Worm (Caenorhabditis elegans) whole organism, L4 larva: ENCODE results near the gene C09E10.3.

Source experiments
- D1046.2 ChIP-seq: fragments of 200-800 bp; sonication (Bioruptor generic); IDR thresholded peaks from 2 replicates; pipeline ENCODE4 v1.3.6; 2022; ENCODE audit warnings: missing genetic modification characterization, missing compliant biosample characterization
- F44E2.7 ChIP-seq: fragments of 200-800 bp; sonication (Bioruptor generic); IDR thresholded peaks from 2 replicates; pipeline ENCODE4 v2.1.2; 2022; ENCODE audit warnings: missing genetic modification characterization, missing compliant biosample characterization
- T20F7.1 ChIP-seq: fragments of 200-800 bp; sonication (Bioruptor generic); optimal IDR thresholded peaks from 2 replicates; lab custom pipeline; 2018; ENCODE audit warnings: mild to moderate bottlenecking, missing genetic modification characterization, missing compliant biosample characterization
- Y5F2A.4 ChIP-seq: fragments of 200-800 bp; sonication (Bioruptor generic); optimal IDR thresholded peaks from 2 replicates; lab custom pipeline; 2018; ENCODE audit warnings: mild to moderate bottlenecking, missing genetic modification characterization, missing compliant biosample characterization
- aha-1 ChIP-seq: fragments of 150-350 bp; peaks from one replicate; lab custom pipeline; 2014; ENCODE audit warnings: missing biosample characterization, missing genetic modification characterization
- arid-1 ChIP-seq: fragments of 200-800 bp; sonication (Bioruptor generic); conservative IDR thresholded peaks from 2 replicates; pipeline ENCODE4 v1.3.6; 2022; ENCODE audit warnings: missing genetic modification reagents, missing genetic modification characterization, missing compliant biosample characterization
- ceh-20 ChIP-seq: fragments of 200-800 bp; sonication (Bioruptor generic); IDR thresholded peaks from 2 replicates; pipeline ENCODE4 v1.3.6; 2022; ENCODE audit warnings: missing genetic modification reagents, missing genetic modification characterization, missing compliant biosample characterization
- ceh-44 ChIP-seq: fragments of 200-800 bp; sonication (Bioruptor generic); IDR thresholded peaks from 2 replicates; pipeline ENCODE4 v1.3.6; 2022; ENCODE audit warnings: missing genetic modification reagents, missing genetic modification characterization, missing compliant biosample characterization
- ceh-62 ChIP-seq: sonication (generic microtip); optimal IDR thresholded peaks from 2 replicates; lab custom pipeline; 2017; ENCODE audit warnings: missing biosample characterization, missing genetic modification characterization
- cey-2 ChIP-seq: sonication (generic microtip); optimal IDR thresholded peaks from 3 replicates; lab custom pipeline; 2017; ENCODE audit warnings: missing genetic modification characterization, mild to moderate bottlenecking, missing compliant biosample characterization, antibody characterized with exemption, borderline replicate concordance; ENCODE audit not compliant: insufficient read depth
- daf-16 ChIP-seq, 3 experiments: sonication (generic microtip); optimal IDR thresholded peaks; 2 replicates each; lab custom pipeline; 2016 to 2017; ENCODE audit warnings: missing genetic modification characterization in 3 of 3, missing genetic modification reagents in 3 of 3, mild to moderate bottlenecking in 2 of 3, missing compliant biosample characterization in 2 of 3, missing biosample characterization in 1 of 3, moderate library complexity in 1 of 3
- daf-19 ChIP-seq: fragments of 200-800 bp; sonication (Bioruptor generic); conservative IDR thresholded peaks from 2 replicates; pipeline ENCODE4 v1.3.6; 2022; ENCODE audit warnings: missing genetic modification characterization, missing compliant biosample characterization
- dmd-6 ChIP-seq: fragments of 200-800 bp; sonication (Bioruptor generic); IDR thresholded peaks from 2 replicates; pipeline ENCODE4 v1.3.6; 2022; ENCODE audit warnings: missing genetic modification reagents, missing genetic modification characterization, missing compliant biosample characterization
- dmd-8 ChIP-seq: fragments of 200-800 bp; sonication (Bioruptor generic); IDR thresholded peaks from 2 replicates; pipeline ENCODE4 v1.3.6; 2022; ENCODE audit warnings: missing genetic modification characterization, missing compliant biosample characterization
- gei-8 ChIP-seq: fragments of 200-800 bp; sonication (Bioruptor generic); optimal IDR thresholded peaks from 2 replicates; lab custom pipeline; 2018; ENCODE audit warnings: mild to moderate bottlenecking, missing genetic modification characterization, missing compliant biosample characterization
- hlh-11 ChIP-seq: fragments of 200-800 bp; sonication (Bioruptor generic); optimal IDR thresholded peaks from 2 replicates; lab custom pipeline; 2018; ENCODE audit warnings: mild to moderate bottlenecking, missing genetic modification characterization, missing compliant biosample characterization
- hlh-30 ChIP-seq: sonication (generic microtip); optimal IDR thresholded peaks from 2 replicates; lab custom pipeline; 2017; ENCODE audit warnings: antibody characterized with exemption, mild to moderate bottlenecking, missing genetic modification characterization, missing compliant biosample characterization; ENCODE audit not compliant: insufficient read depth
- lin-1 ChIP-seq: fragments of 200-800 bp; sonication (Bioruptor generic); IDR thresholded peaks from 2 replicates; pipeline ENCODE4 v1.3.6; 2022; ENCODE audit warnings: missing genetic modification reagents, missing genetic modification characterization, missing compliant biosample characterization
- lin-15B ChIP-seq: fragments of 150-350 bp; sonication (generic microtip); optimal IDR thresholded peaks from 3 replicates; lab custom pipeline; 2014; ENCODE audit warnings: missing biosample characterization, missing genetic modification characterization
- lin-29 ChIP-seq: fragments of 200-800 bp; sonication (Bioruptor generic); IDR thresholded peaks from 2 replicates; pipeline ENCODE4 v1.3.6; 2022; ENCODE audit warnings: missing genetic modification reagents, missing genetic modification characterization, missing compliant biosample characterization
- lin-38 ChIP-seq: fragments of 200-800 bp; sonication (Bioruptor generic); IDR thresholded peaks from 2 replicates; pipeline ENCODE4 v1.3.6; 2022; ENCODE audit warnings: missing genetic modification reagents, missing genetic modification characterization, missing compliant biosample characterization
- lir-3 ChIP-seq: sonication (generic microtip); optimal IDR thresholded peaks from 2 replicates; lab custom pipeline; 2016; ENCODE audit warnings: mild to moderate bottlenecking, missing genetic modification characterization, missing compliant biosample characterization
- lsy-2 ChIP-seq, 2 experiments: fragments of 150-350 bp in 1 of 2; sonication (generic microtip) in 1 of 2; optimal IDR thresholded peaks; 2 replicates each; lab custom pipeline; 2014 to 2017; ENCODE audit warnings: missing biosample characterization in 2 of 2, missing genetic modification characterization in 2 of 2
- madf-9 ChIP-seq: fragments of 200-800 bp; sonication (Bioruptor generic); conservative IDR thresholded peaks from 2 replicates; pipeline ENCODE4 v1.3.6; 2022; ENCODE audit warnings: missing genetic modification reagents, missing genetic modification characterization, missing compliant biosample characterization
- mdl-1 ChIP-seq, 2 experiments: fragments of 150-350 bp in 1 of 2; sonication (generic microtip) in 1 of 2; optimal IDR thresholded peaks; 2 replicates each; lab custom pipeline; 2014 to 2017; ENCODE audit warnings: missing biosample characterization in 2 of 2, missing genetic modification characterization in 2 of 2
- mes-2 ChIP-seq: sonication (generic microtip); optimal IDR thresholded peaks from 2 replicates; lab custom pipeline; 2016; ENCODE audit warnings: missing genotype, mild to moderate bottlenecking, missing genetic modification characterization, missing compliant biosample characterization; ENCODE audit not compliant: poor library complexity, severe bottlenecking
- mxl-3 ChIP-seq: fragments of 200-800 bp; sonication (Bioruptor generic); optimal IDR thresholded peaks from 2 replicates; lab custom pipeline; 2018; ENCODE audit warnings: mild to moderate bottlenecking, missing genetic modification characterization, missing compliant biosample characterization
- nhr-102 ChIP-seq: sonication (generic microtip); optimal IDR thresholded peaks from 2 replicates; lab custom pipeline; 2016; ENCODE audit warnings: mild to moderate bottlenecking, missing genetic modification characterization, moderate library complexity, missing compliant biosample characterization
- nhr-28 ChIP-seq: fragments of 150-350 bp; optimal IDR thresholded peaks from 2 replicates; lab custom pipeline; 2014; ENCODE audit warnings: missing biosample characterization, missing genetic modification characterization
- nhr-6 ChIP-seq: fragments of 150-350 bp; optimal IDR thresholded peaks from 2 replicates; lab custom pipeline; 2014; ENCODE audit warnings: missing biosample characterization, missing genetic modification characterization
- nhr-76 ChIP-seq: fragments of 150-350 bp; optimal IDR thresholded peaks from 2 replicates; lab custom pipeline; 2014; ENCODE audit warnings: missing biosample characterization, missing genetic modification characterization
- nhr-77 ChIP-seq: fragments of 150-350 bp; optimal IDR thresholded peaks from 2 replicates; lab custom pipeline; 2014; ENCODE audit warnings: missing biosample characterization, missing genetic modification characterization
- pha-4 ChIP-seq, 2 experiments: fragments of 150-350 bp in 1 of 2; fragments of 200-800 bp in 1 of 2; sonication (Bioruptor generic) in 1 of 2; IDR thresholded peaks in 1 of 2; optimal IDR thresholded peaks in 1 of 2; 2 replicates each; pipeline versions ENCODE4 v1.3.6 to Lab custom; 2014 to 2022; ENCODE audit warnings: missing genetic modification characterization in 2 of 2, missing genetic modification reagents in 2 of 2, missing biosample characterization in 1 of 2, missing compliant biosample characterization in 1 of 2
- set-16 ChIP-seq: fragments of 200-800 bp; sonication (Bioruptor generic); IDR thresholded peaks from 2 replicates; pipeline ENCODE4 v1.3.6; 2022; ENCODE audit warnings: missing genetic modification reagents, missing genetic modification characterization, missing compliant biosample characterization
- snpc-1.2 ChIP-seq: fragments of 200-800 bp; sonication (Bioruptor generic); IDR thresholded peaks from 2 replicates; pipeline ENCODE4 v1.3.6; 2022; ENCODE audit warnings: missing genetic modification reagents, missing genetic modification characterization, missing compliant biosample characterization
- tra-1 ChIP-seq: fragments of 200-800 bp; sonication (Bioruptor generic); IDR thresholded peaks from 2 replicates; pipeline ENCODE4 v1.3.6; 2022; ENCODE audit warnings: missing genetic modification reagents, missing genetic modification characterization, missing compliant biosample characterization
- unc-62 ChIP-seq, 3 experiments: fragments of 150-350 bp in 1 of 3; sonication (generic microtip); optimal IDR thresholded peaks in 2 of 3; peaks in 1 of 3; 1 replicate in 1 of 3; 2 replicates in 2 of 3; lab custom pipeline; 2014 to 2017; ENCODE audit warnings: missing biosample characterization in 3 of 3, missing genetic modification characterization in 3 of 3, missing genetic modification reagents in 3 of 3, missing genotype in 1 of 3
- zag-1 ChIP-seq: fragments of 150-350 bp; optimal IDR thresholded peaks from 2 replicates; lab custom pipeline; 2014; ENCODE audit warnings: missing biosample characterization, missing genetic modification characterization
- ztf-7 ChIP-seq: fragments of 150-350 bp; optimal IDR thresholded peaks from 2 replicates; lab custom pipeline; 2014; ENCODE audit warnings: missing biosample characterization, missing genetic modification characterization

C09E10.3 gene

ce11 chrX:986463-986862 lies 4.7 kb downstream of the C09E10.3 start:
- TF ChIP-seq mdl-1 (tag; optimal IDR thresholded peaks at IDR 0.05; lab: Kevin White, UChicago), result no peak
- no peak for TF ChIP-seq Y5F2A.4
- no peak for TF ChIP-seq pha-4 (GFP tag; IDR thresholded peaks at IDR 0.05; lab: Robert Waterston, UW)
- TF ChIP-seq pha-4 (tag; optimal IDR thresholded peaks at IDR 0.05; lab: Kevin White, UChicago), result no peak
- no peak for TF ChIP-seq lsy-2 (tag; optimal IDR thresholded peaks at IDR 0.05; lab: Kevin White, UChicago)
- TF ChIP-seq unc-62 (GFP tag; optimal IDR thresholded peaks at IDR 0.05 in 1 of 2; lab: Kevin White, UChicago), result peak in 1 of 2 experiments; percentile 42
- no peak for TF ChIP-seq unc-62 (tag; optimal IDR thresholded peaks at IDR 0.05; lab: Kevin White, UChicago)
- 0 out of 2 replicates have a peak, but pooled peaks have one; percentile 38 for TF ChIP-seq D1046.2 (GFP tag; lab: Robert Waterston, UW)
- TF ChIP-seq nhr-102, result peak; percentile 12
- peak; percentile 89 for TF ChIP-seq set-16 (GFP tag; lab: Robert Waterston, UW)
- TF ChIP-seq F44E2.7 (GFP tag; lab: Robert Waterston, UW), result no peak
- TF ChIP-seq madf-9 (GFP tag; lab: Robert Waterston, UW), result 0 out of 2 replicates have a peak, but pooled peaks have one; percentile 6
- TF ChIP-seq dmd-6, result no peak
- TF ChIP-seq ceh-44, result no peak
- TF ChIP-seq mes-2 (tag; lab: Kevin White, UChicago), result no peak
- TF ChIP-seq ceh-20, result no peak
- TF ChIP-seq lin-15B (tag; lab: Kevin White, UChicago), result no peak

- TF ChIP-seq lin-29 (GFP tag; lab: Robert Waterston, UW), result no peak
- TF ChIP-seq dmd-8 (GFP tag; lab: Robert Waterston, UW), result 0 out of 2 replicates have a peak, but pooled peaks have one; percentile 55
These were observed 8.6 kb downstream of the C09E10.3 start for ce11 chrX:982598-982997.

- TF ChIP-seq nhr-28 (tag; lab: Kevin White, UChicago) (peak; percentile 70), aha-1 (tag; lab: Kevin White, UChicago) (peak; percentile 2), daf-19 (GFP tag; lab: Robert Waterston, UW) (no peak), dmd-8 (GFP tag; lab: Robert Waterston, UW) (no peak), tra-1 (GFP tag; lab: Robert Waterston, UW) (no peak), gei-8 (no peak), unc-62 (GFP tag; optimal IDR thresholded peaks at IDR 0.05 in 1 of 2; lab: Kevin White, UChicago) (peak in 1 of 2 experiments; percentile 71), unc-62 (tag; optimal IDR thresholded peaks at IDR 0.05; lab: Kevin White, UChicago) (no peak), ceh-62 (tag; lab: Kevin White, UChicago) (no peak), hlh-11 (peak; percentile 18), T20F7.1 (GFP tag; lab: Kevin White, UChicago) (no peak), mxl-3 (peak; percentile 10), lir-3 (tag; lab: Kevin White, UChicago) (no peak), snpc-1.2 (GFP tag; lab: Robert Waterston, UW) (no peak)
- TF ChIP-seq, all 104 proteins: peak for 5
These were observed 10.7 kb downstream of the C09E10.3 start, which contains the start of gene C44C1.1 for ce11 chrX:980252-981009. Gene C44C1.1 (plus strand): TSS chrX:980776.

- TF ChIP-seq zag-1 (tag; lab: Kevin White, UChicago), result no peak
- TF ChIP-seq nhr-77 (tag; lab: Kevin White, UChicago), result peak; percentile 85
- peak; percentile 18 for TF ChIP-seq ztf-7
- TF ChIP-seq dmd-6, result peak; percentile 98
- TF ChIP-seq gei-8, result peak; percentile 24
- peak; percentile 50 for TF ChIP-seq T20F7.1 (GFP tag; lab: Kevin White, UChicago)
- TF ChIP-seq hlh-30 (tag; lab: Kevin White, UChicago), result peak; percentile 34
- TF ChIP-seq lin-1 (GFP tag; lab: Robert Waterston, UW), result peak; percentile 79; the same call in 1 of the 2 replicates
- TF ChIP-seq arid-1 (GFP tag; lab: Robert Waterston, UW), result no peak
- TF ChIP-seq unc-62 (GFP tag; optimal IDR thresholded peaks at IDR 0.05 in 1 of 2; lab: Kevin White, UChicago), result peak in 1 of 2 experiments; percentile 99
- no peak for TF ChIP-seq unc-62 (tag; optimal IDR thresholded peaks at IDR 0.05; lab: Kevin White, UChicago)
- TF ChIP-seq cey-2 (tag; lab: Kevin White, UChicago), result peak; percentile 33
- peak; percentile 87 for TF ChIP-seq ceh-20
- peak; percentile 52 for TF ChIP-seq mes-2 (tag; lab: Kevin White, UChicago)
- TF ChIP-seq daf-16 (GFP tag; optimal IDR thresholded peaks at IDR 0.05; lab: Kevin White, UChicago), result peak in 1 of 2 experiments; percentile 38
- peak; percentile 94 for TF ChIP-seq daf-16 (tag; optimal IDR thresholded peaks at IDR 0.05; lab: Kevin White, UChicago)
- TF ChIP-seq lin-38 (GFP tag; lab: Robert Waterston, UW), result 0 out of 2 replicates have a peak, but pooled peaks have one; percentile 10
- TF ChIP-seq nhr-76, result no peak
- no peak for TF ChIP-seq ceh-44
- TF ChIP-seq nhr-6 (tag; lab: Kevin White, UChicago), result peak; percentile 74
These were observed 13.1 kb downstream of the C09E10.3 start, which contains the start of gene abhd-3.2 for ce11 chrX:977958-978686. Gene abhd-3.2 (minus strand): TSS chrX:978008.
